Fruit fly (Drosophila melanogaster): ENCODE measurements around the gene FER.

FER gene

dm6 chr3R:9393542-9394025, 762 bp downstream of the FER start (continued):
- TF ChIP-seq CG14667 (GFP tag; IDR thresholded peaks at IDR 0.05): peak; percentile 50; the same call in 1 of the 2 replicates
- peak; percentile 40 for TF ChIP-seq Atf-2 (GFP tag; optimal IDR thresholded peaks at IDR 0.05)
- TF ChIP-seq ems (GFP tag; optimal IDR thresholded peaks at IDR 0.05): peak; percentile 37
- peak; percentile 7 for TF ChIP-seq CG11398 (GFP tag; optimal IDR thresholded peaks at IDR 0.05)
- TF ChIP-seq z (GFP tag; IDR thresholded peaks at IDR 0.05): peak; percentile 62; the same call in 2 of the 3 replicates
- TF ChIP-seq CG18476 (GFP tag; optimal IDR thresholded peaks at IDR 0.05): no peak
- TF ChIP-seq gcm (GFP tag; optimal IDR thresholded peaks at IDR 0.05): peak; percentile 71
- TF ChIP-seq CG3281 (GFP tag; optimal IDR thresholded peaks at IDR 0.05): peak; percentile 64
- TF ChIP-seq bowl (GFP tag; IDR thresholded peaks at IDR 0.05): no peak
- TF ChIP-seq Hr51 (GFP tag; optimal IDR thresholded peaks at IDR 0.05): peak in 1 of 2 experiments; percentile 9
- no peak for TF ChIP-seq Trl (optimal IDR thresholded peaks at IDR 0.05)
- TF ChIP-seq Trl (GFP tag; optimal IDR thresholded peaks at IDR 0.05): peak; percentile 56
- peak; percentile 39 for TF ChIP-seq scrt (GFP tag; optimal IDR thresholded peaks at IDR 0.05)
- no peak for TF ChIP-seq D19B (GFP tag; optimal IDR thresholded peaks at IDR 0.05)
- no peak for TF ChIP-seq wdn (GFP tag; IDR thresholded peaks at IDR 0.05)
- TF ChIP-seq lmd (GFP tag; IDR thresholded peaks at IDR 0.05): peak; percentile 64
- TF ChIP-seq CG15601 (tag; optimal IDR thresholded peaks at IDR 0.05): peak; percentile 82
- peak; percentile 65 for TF ChIP-seq CG10267 (tag; optimal IDR thresholded peaks at IDR 0.05)
- no peak for TF ChIP-seq en (GFP tag; optimal IDR thresholded peaks at IDR 0.05)
- peak; percentile 65 for TF ChIP-seq HLH3B (GFP tag; IDR thresholded peaks at IDR 0.05)
- peak; percentile 15; the same call in 1 of the 2 replicates for TF ChIP-seq CG9932 (GFP tag; IDR thresholded peaks at IDR 0.05)
- no peak for TF ChIP-seq cato (GFP tag; optimal IDR thresholded peaks at IDR 0.05; ENCODE audit: borderline replicate concordance)
- peak; percentile 77 for TF ChIP-seq CG6254 (GFP tag; optimal IDR thresholded peaks at IDR 0.05)
- no peak for TF ChIP-seq ash1 (GFP tag; optimal IDR thresholded peaks at IDR 0.05)
- peak; percentile 20 for TF ChIP-seq CG12155 (GFP tag; optimal IDR thresholded peaks at IDR 0.05)
- peak; percentile 81 for TF ChIP-seq CG12391 (tag; optimal IDR thresholded peaks at IDR 0.05)
- TF ChIP-seq D (optimal IDR thresholded peaks at IDR 0.05): no peak
- TF ChIP-seq D (GFP tag; optimal IDR thresholded peaks at IDR 0.05): peak; percentile 80
- peak; percentile 33 for TF ChIP-seq NC2α (GFP tag; optimal IDR thresholded peaks at IDR 0.05)
- no peak for TF ChIP-seq hb (GFP tag; IDR thresholded peaks at IDR 0.05; ENCODE audit: partially characterized antibody)
- peak; percentile 44 for TF ChIP-seq cwo (GFP tag; optimal IDR thresholded peaks at IDR 0.05)
- TF ChIP-seq Taf1 (GFP tag; IDR thresholded peaks at IDR 0.05): no peak
- TF ChIP-seq Chrac-16 (GFP tag; optimal IDR thresholded peaks at IDR 0.05): peak; percentile 46
- TF ChIP-seq CG7928 (GFP tag; optimal IDR thresholded peaks at IDR 0.05): no peak
- TF ChIP-seq fru (optimal IDR thresholded peaks at IDR 0.05): no peak
- TF ChIP-seq Antp (GFP tag; optimal IDR thresholded peaks at IDR 0.05): peak; percentile 24
- peak; percentile 49; the same call in 1 of the 2 replicates for TF ChIP-seq H2.0 (GFP tag; IDR thresholded peaks at IDR 0.05)
- peak; percentile 51 for TF ChIP-seq Fer3 (tag; optimal IDR thresholded peaks at IDR 0.05)
- TF ChIP-seq CG8089 (GFP tag; optimal IDR thresholded peaks at IDR 0.05): peak; percentile 13
- peak; percentile 58 for TF ChIP-seq Vsx1 (GFP tag; optimal IDR thresholded peaks at IDR 0.05)
- TF ChIP-seq Six4 (GFP tag; optimal IDR thresholded peaks at IDR 0.05): peak; percentile 49
- TF ChIP-seq mam (GFP tag; optimal IDR thresholded peaks at IDR 0.05): peak; percentile 32
- peak; percentile 48 for TF ChIP-seq sens-2 (GFP tag; IDR thresholded peaks at IDR 0.05)
- no peak for TF ChIP-seq tx (GFP tag; optimal IDR thresholded peaks at IDR 0.05)
- TF ChIP-seq wor (GFP tag; IDR thresholded peaks at IDR 0.05): no peak
- peak; percentile 76 for TF ChIP-seq trem (tag; optimal IDR thresholded peaks at IDR 0.05)
- no peak for TF ChIP-seq sima (GFP tag; optimal IDR thresholded peaks at IDR 0.05)
- peak; percentile 58 for TF ChIP-seq salm (tag; optimal IDR thresholded peaks at IDR 0.05)
- TF ChIP-seq gfzf (GFP tag; optimal IDR thresholded peaks at IDR 0.05): no peak
- peak; percentile 65; the same call in 2 of the 3 replicates for TF ChIP-seq CG11695 (GFP tag; IDR thresholded peaks at IDR 0.05)
- no peak; the same call in 1 of the 2 replicates for TF ChIP-seq CG3847 (GFP tag; IDR thresholded peaks at IDR 0.05)
- TF ChIP-seq CG17385 (GFP tag; optimal IDR thresholded peaks at IDR 0.05): peak; percentile 76

All from whole organism, embryonic.